Worm (Caenorhabditis elegans) whole organism, young adult: ENCODE measurements around the gene nmur-3.

ENCODE experiments used
- B0336.3 ChIP-seq: fragments of 200-800 bp; sonication (Bioruptor generic); IDR thresholded peaks from 2 replicates; pipeline ENCODE4 v1.3.6; 2022; ENCODE audit warnings: missing genetic modification characterization, missing compliant biosample characterization
- C17E4.6 ChIP-seq: fragments of 200-800 bp; sonication (Bioruptor generic); IDR thresholded peaks from 2 replicates; pipeline ENCODE4 v1.3.6; 2022; ENCODE audit warnings: missing genetic modification reagents, missing genetic modification characterization, missing compliant biosample characterization
- D2030.7 ChIP-seq: fragments of 200-800 bp; sonication (Bioruptor generic); IDR thresholded peaks from 2 replicates; pipeline ENCODE4 v1.3.6; 2022; ENCODE audit warnings: missing genetic modification reagents, missing genetic modification characterization, missing compliant biosample characterization
- F55B11.4 ChIP-seq: sonication (generic microtip); optimal IDR thresholded peaks from 2 replicates; lab custom pipeline; 2016; ENCODE audit warnings: missing compliant biosample characterization, missing genetic modification characterization, borderline replicate concordance; ENCODE audit not compliant: insufficient read depth
- Y56A3A.18 ChIP-seq: fragments of 200-800 bp; sonication (Bioruptor generic); IDR thresholded peaks from 2 replicates; pipeline ENCODE4 v1.3.6; 2022; ENCODE audit warnings: missing genetic modification reagents, missing genetic modification characterization, missing compliant biosample characterization
- Y67H2A.10 ChIP-seq: fragments of 200-800 bp; sonication (Bioruptor generic); conservative IDR thresholded peaks from 2 replicates; pipeline ENCODE4 v1.3.6; 2022; ENCODE audit warnings: missing genetic modification reagents, missing genetic modification characterization, missing compliant biosample characterization
- athp-1 ChIP-seq: sonication (generic microtip); optimal IDR thresholded peaks from 2 replicates; lab custom pipeline; 2017; ENCODE audit warnings: mild to moderate bottlenecking, missing genetic modification characterization, missing compliant biosample characterization
- attf-6 ChIP-seq: fragments of 200-800 bp; sonication (Bioruptor generic); IDR thresholded peaks from 2 replicates; pipeline ENCODE4 v1.3.6; 2022; ENCODE audit warnings: missing genetic modification reagents, missing genetic modification characterization, missing compliant biosample characterization
- cebp-1 ChIP-seq, 2 experiments: fragments of 200-800 bp in 1 of 2; sonication (Bioruptor generic) in 1 of 2; sonication (generic microtip) in 1 of 2; IDR thresholded peaks in 1 of 2; optimal IDR thresholded peaks in 1 of 2; 2 replicates each; pipeline versions ENCODE4 v1.3.6 to Lab custom; 2017 to 2022; ENCODE audit warnings: missing compliant biosample characterization in 2 of 2, missing genetic modification characterization in 2 of 2, mild to moderate bottlenecking in 1 of 2, missing genetic modification reagents in 1 of 2, moderate library complexity in 1 of 2
- ceh-27 ChIP-seq: fragments of 200-800 bp; sonication (Bioruptor generic); optimal IDR thresholded peaks from 2 replicates; lab custom pipeline; 2018; ENCODE audit warnings: mild to moderate bottlenecking, missing genetic modification characterization, moderate library complexity, missing compliant biosample characterization
- dox-1 ChIP-seq: fragments of 200-800 bp; sonication (Bioruptor generic); IDR thresholded peaks from 2 replicates; pipeline ENCODE4 v1.3.6; 2022; ENCODE audit warnings: missing genetic modification reagents, missing genetic modification characterization, missing compliant biosample characterization
- egl-44 ChIP-seq: fragments of 200-800 bp; sonication (Bioruptor generic); IDR thresholded peaks from 2 replicates; pipeline ENCODE4 v1.3.6; 2022; ENCODE audit warnings: missing genetic modification reagents, missing genetic modification characterization, missing compliant biosample characterization
- fkh-3 ChIP-seq: sonication (generic microtip); optimal IDR thresholded peaks from 2 replicates; lab custom pipeline; 2016; ENCODE audit warnings: mild to moderate bottlenecking, missing genetic modification characterization, missing compliant biosample characterization
- hlh-12 ChIP-seq: sonication (generic microtip); optimal IDR thresholded peaks from 2 replicates; lab custom pipeline; 2016; ENCODE audit warnings: missing genetic modification characterization, missing compliant biosample characterization
- hlh-26 ChIP-seq: fragments of 200-800 bp; sonication (Bioruptor generic); conservative IDR thresholded peaks from 2 replicates; pipeline ENCODE4 v1.3.6; 2022; ENCODE audit warnings: missing genetic modification reagents, missing genetic modification characterization, missing compliant biosample characterization
- lin-35 ChIP-seq, 3 experiments: fragments of 150-350 bp in 2 of 3; sonication (generic microtip) in 1 of 3; optimal IDR thresholded peaks; 2 replicates each; lab custom pipeline; 2014 to 2018; ENCODE audit warnings: missing biosample characterization in 3 of 3, missing genetic modification characterization in 3 of 3, missing genetic modification reagents in 3 of 3
- lin-54 ChIP-seq: fragments of 200-800 bp; sonication (Bioruptor generic); optimal IDR thresholded peaks from 2 replicates; lab custom pipeline; 2018; ENCODE audit warnings: mild to moderate bottlenecking, missing genetic modification characterization, missing compliant biosample characterization
- madf-6 ChIP-seq: fragments of 200-800 bp; sonication (Bioruptor generic); IDR thresholded peaks from 2 replicates; pipeline ENCODE4 v1.3.6; 2022; ENCODE audit warnings: missing genetic modification reagents, missing genetic modification characterization, missing compliant biosample characterization
- madf-8 ChIP-seq: fragments of 200-800 bp; sonication (Bioruptor generic); conservative IDR thresholded peaks from 2 replicates; pipeline ENCODE4 v1.3.6; 2022; ENCODE audit warnings: missing genetic modification reagents, missing genetic modification characterization, missing compliant biosample characterization
- nfya-1 ChIP-seq: sonication (generic microtip); optimal IDR thresholded peaks from 2 replicates; lab custom pipeline; 2017; ENCODE audit warnings: antibody characterized with exemption, missing compliant biosample characterization, missing genetic modification characterization, borderline replicate concordance; ENCODE audit not compliant: insufficient read depth
- nfyb-1 ChIP-seq: fragments of 200-800 bp; sonication (Bioruptor generic); IDR thresholded peaks from 2 replicates; pipeline ENCODE4 v1.3.6; 2022; ENCODE audit warnings: missing genetic modification reagents, missing genetic modification characterization, missing compliant biosample characterization
- nhr-27 ChIP-seq: fragments of 200-800 bp; sonication (Bioruptor generic); optimal IDR thresholded peaks from 2 replicates; lab custom pipeline; 2018; ENCODE audit warnings: mild to moderate bottlenecking, missing genetic modification characterization, moderate library complexity, missing compliant biosample characterization
- nhr-80 ChIP-seq: sonication (generic microtip); optimal IDR thresholded peaks from 2 replicates; lab custom pipeline; 2016; ENCODE audit warnings: missing genetic modification characterization, missing compliant biosample characterization
- rpc-1 ChIP-seq, 2 experiments: fragments of 150-350 bp in 1 of 2; sonication (generic microtip) in 1 of 2; optimal IDR thresholded peaks; 2 replicates each; lab custom pipeline; 2014 to 2018; ENCODE audit warnings: missing biosample characterization in 1 of 2, missing genetic modification characterization in 1 of 2, missing genetic modification reagents in 1 of 2, missing genotype in 1 of 2
- sea-2 ChIP-seq: fragments of 200-800 bp; sonication (Bioruptor generic); IDR thresholded peaks from 2 replicates; pipeline ENCODE4 v1.3.6; 2022; ENCODE audit warnings: missing genetic modification characterization, missing compliant biosample characterization
- snpc-1.3 ChIP-seq: sonication (generic microtip); optimal IDR thresholded peaks from 2 replicates; lab custom pipeline; 2017; ENCODE audit warnings: missing genetic modification characterization, mild to moderate bottlenecking, missing compliant biosample characterization, antibody characterized with exemption, moderate library complexity, missing genotype, missing genetic modification reagents; ENCODE audit not compliant: insufficient read depth
- snpc-4 ChIP-seq, 5 experiments: fragments of 150-350 bp in 1 of 5; sonication (generic microtip) in 4 of 5; optimal IDR thresholded peaks; 2 replicates each; lab custom pipeline; 2014 to 2018; ENCODE audit warnings: missing genetic modification characterization in 5 of 5, missing biosample characterization in 3 of 5, antibody characterized with exemption in 2 of 5, mild to moderate bottlenecking in 2 of 5, missing compliant biosample characterization in 2 of 5, missing genotype in 2 of 5, moderate library complexity in 2 of 5, missing genetic modification reagents in 1 of 5
- tbp1 ChIP-seq: fragments of 200-800 bp; sonication (Bioruptor generic); optimal IDR thresholded peaks from 2 replicates; lab custom pipeline; 2018; ENCODE audit warnings: mild to moderate bottlenecking, missing genetic modification characterization, missing compliant biosample characterization
- zfh-2 ChIP-seq: fragments of 200-800 bp; sonication (Bioruptor generic); conservative IDR thresholded peaks from 2 replicates; pipeline ENCODE4 v1.3.6; 2022; ENCODE audit warnings: missing genetic modification reagents, missing genetic modification characterization, missing compliant biosample characterization

nmur-3 gene

DNA sequence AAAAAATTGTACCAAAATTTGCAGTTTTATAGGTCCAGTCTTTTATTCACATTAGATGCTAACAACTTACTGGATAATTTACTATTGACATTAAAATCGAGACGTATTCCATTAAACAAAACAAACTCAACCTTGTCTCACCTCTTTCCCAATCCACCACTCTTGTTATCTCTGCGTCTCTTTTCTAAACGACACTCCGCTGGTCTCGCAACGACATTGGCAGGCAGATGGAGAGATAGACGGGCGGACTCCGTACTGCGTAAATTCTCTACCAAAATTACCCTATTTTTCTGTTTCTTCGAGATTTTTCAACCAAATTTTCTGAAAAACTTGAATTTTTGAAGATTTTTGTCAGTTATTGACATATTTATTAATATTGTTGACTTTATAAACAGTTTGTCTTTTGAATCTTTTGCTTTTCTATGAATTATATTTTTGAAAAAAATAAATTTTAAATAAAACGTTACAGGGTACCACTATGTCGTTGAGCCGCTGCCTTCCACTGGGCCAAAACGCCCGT, 3.0 kb downstream of the nmur-3 start, which contains the start of gene asb-2 (continued):
- TF ChIP-seq tbp1 (GFP tag; lab: Kevin White, UChicago) (peak; percentile 46), snpc-4 (GFP tag; optimal IDR thresholded peaks at IDR 0.05; lab: Kevin White, UChicago) (no peak), snpc-4 (tag; optimal IDR thresholded peaks at IDR 0.05; lab: Kevin White, UChicago) (peak in 2 of 4 experiments; percentile 36 to 74), zfh-2 (GFP tag; lab: Robert Waterston, UW) (no peak), madf-8 (no peak), ceh-27 (peak; percentile 52)

DNA sequence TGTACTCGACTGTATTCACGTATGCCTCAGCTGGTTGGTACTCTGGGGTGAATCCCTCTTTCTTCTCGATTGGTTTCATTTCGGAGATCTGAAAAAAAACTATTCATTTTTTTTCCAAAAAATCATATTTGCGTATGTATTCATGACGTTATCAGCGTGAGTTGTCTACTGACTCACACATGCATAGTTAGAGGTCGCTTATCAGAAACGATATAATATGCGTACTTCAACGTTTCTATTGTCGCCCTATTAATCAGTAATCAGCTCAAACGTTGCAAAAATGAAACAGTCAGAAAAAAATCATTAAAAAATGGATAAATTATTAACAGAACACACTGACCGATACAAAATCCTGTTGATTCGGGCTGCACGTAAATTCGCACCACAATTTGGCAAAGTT, 12.2 kb downstream of the nmur-3 start:
- TF ChIP-seq dox-1 (GFP tag; lab: Robert Waterston, UW): 0 out of 2 replicates have a peak, but pooled peaks have one; percentile 24
- TF ChIP-seq rpc-1 (optimal IDR thresholded peaks at IDR 0.05; lab: Kevin White, UChicago): no peak
- TF ChIP-seq rpc-1 (tag; optimal IDR thresholded peaks at IDR 0.05; lab: Kevin White, UChicago): no peak
- peak; percentile 71 for TF ChIP-seq nhr-80 (tag; lab: Kevin White, UChicago)
- TF ChIP-seq nfya-1 (tag; lab: Kevin White, UChicago): no peak
- TF ChIP-seq sea-2 (GFP tag; lab: Robert Waterston, UW): no peak
- TF ChIP-seq C17E4.6 (GFP tag; lab: Robert Waterston, UW): no peak
- no peak for TF ChIP-seq snpc-1.3 (tag; lab: Kevin White, UChicago)
- no peak for TF ChIP-seq nfyb-1 (GFP tag; lab: Robert Waterston, UW)
- TF ChIP-seq hlh-12: no peak
- no peak for TF ChIP-seq athp-1 (tag; lab: Kevin White, UChicago)
- TF ChIP-seq madf-6 (GFP tag; lab: Robert Waterston, UW): no peak
- TF ChIP-seq lin-35 (GFP tag; optimal IDR thresholded peaks at IDR 0.05; lab: Kevin White, UChicago): no peak
- no peak for TF ChIP-seq Y67H2A.10
- no peak for TF ChIP-seq nhr-27 (tag; lab: Kevin White, UChicago)
- no peak for TF ChIP-seq hlh-26 (GFP tag; lab: Robert Waterston, UW)
- TF ChIP-seq Y56A3A.18 (GFP tag; lab: Robert Waterston, UW): no peak

DNA sequence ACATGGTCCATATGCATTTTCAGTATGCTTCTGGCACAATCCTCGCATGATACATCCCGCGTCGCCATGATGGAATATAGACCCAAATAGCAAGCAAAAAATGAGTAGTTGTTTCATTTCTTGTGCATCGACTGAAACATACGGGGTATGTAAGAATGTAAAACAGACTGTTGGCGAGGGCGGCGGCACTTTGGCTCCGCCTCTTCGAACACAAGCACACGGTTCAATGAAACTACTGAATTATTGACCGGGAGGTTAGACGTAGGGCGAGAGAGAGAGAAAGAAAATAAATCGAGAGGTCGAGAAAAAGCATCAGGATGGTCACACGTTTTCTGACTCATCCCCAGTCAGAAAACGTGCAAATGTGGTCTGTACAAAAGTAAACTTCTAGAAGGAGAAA, 13.6 kb downstream of the nmur-3 start:
- TF ChIP-seq nfya-1 (tag; lab: Kevin White, UChicago): no peak
- TF ChIP-seq fkh-3 (tag; lab: Kevin White, UChicago): no peak
- no peak for TF ChIP-seq sea-2 (GFP tag; lab: Robert Waterston, UW)
- TF ChIP-seq nhr-80 (tag; lab: Kevin White, UChicago): peak; percentile 31
- TF ChIP-seq F55B11.4 (tag; lab: Kevin White, UChicago): no peak
- no peak for TF ChIP-seq egl-44
- peak; percentile 39; the same call in 1 of the 2 replicates for TF ChIP-seq cebp-1 (GFP tag; IDR thresholded peaks at IDR 0.05; lab: Robert Waterston, UW)
- peak; percentile 26 for TF ChIP-seq cebp-1 (tag; optimal IDR thresholded peaks at IDR 0.05; lab: Kevin White, UChicago)
- TF ChIP-seq lin-35 (GFP tag; optimal IDR thresholded peaks at IDR 0.05; lab: Kevin White, UChicago): no peak
- no peak for TF ChIP-seq B0336.3 (GFP tag; lab: Robert Waterston, UW)
- no peak for TF ChIP-seq lin-54 (GFP tag; lab: Kevin White, UChicago)
- TF ChIP-seq snpc-1.3 (tag; lab: Kevin White, UChicago): no peak
- 0 out of 2 replicates have a peak, but pooled peaks have one; percentile 28 for TF ChIP-seq dox-1 (GFP tag; lab: Robert Waterston, UW)
- TF ChIP-seq, all 124 proteins: peak for 3

DNA sequence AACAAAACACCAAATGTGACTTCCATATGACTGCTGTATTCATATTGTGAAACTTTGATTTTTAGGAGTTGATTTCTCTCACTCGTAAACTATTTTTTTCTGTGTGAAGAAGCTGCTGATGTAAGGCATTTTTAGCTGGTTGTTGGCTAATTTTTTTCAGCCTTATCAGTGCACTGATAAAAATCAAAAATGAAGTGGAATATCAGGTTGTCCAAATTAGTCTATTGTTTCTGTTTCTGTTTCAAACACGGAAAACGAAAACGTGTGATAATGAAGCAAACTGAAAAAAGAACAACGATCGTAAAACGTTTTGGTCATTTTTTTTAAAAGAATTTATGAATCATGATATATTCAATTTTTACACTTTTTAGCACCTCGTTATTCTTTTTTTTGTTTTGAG, 14.5 kb downstream of the nmur-3 start:
- TF ChIP-seq D2030.7 (GFP tag; lab: Robert Waterston, UW): no peak
- TF ChIP-seq attf-6 (GFP tag; lab: Robert Waterston, UW): no peak
- TF ChIP-seq cebp-1 (GFP tag; IDR thresholded peaks at IDR 0.05; lab: Robert Waterston, UW): no peak
- peak; percentile 12 for TF ChIP-seq cebp-1 (tag; optimal IDR thresholded peaks at IDR 0.05; lab: Kevin White, UChicago)
- TF ChIP-seq snpc-4 (GFP tag; optimal IDR thresholded peaks at IDR 0.05; lab: Kevin White, UChicago): no peak
- no peak for TF ChIP-seq snpc-4 (tag; optimal IDR thresholded peaks at IDR 0.05; lab: Kevin White, UChicago)
- peak; percentile 70 for TF ChIP-seq nhr-80 (tag; lab: Kevin White, UChicago)
